Fruit fly (Drosophila melanogaster) whole organism, prepupa: Measurements from ENCODE around the gene CG46320.
A peak's percentile ranks its signal among the peaks of the same experiment; 100 is the strongest.

Experiments
- Blimp-1 ChIP-seq: fragments of 200-800 bp; sonication (Bioruptor generic); optimal IDR thresholded peaks from 3 replicates; lab custom pipeline; 2017; ENCODE audit warnings: missing biosample characterization, missing genetic modification characterization, mild to moderate bottlenecking, moderate library complexity, missing genetic modification reagents
- CG11294 ChIP-seq: fragments of 200-800 bp; sonication (Bioruptor generic); IDR thresholded peaks from 2 replicates; pipeline ENCODE4 v1.3.6; 2022; ENCODE audit warnings: missing biosample characterization, missing genetic modification characterization
- CG11902 ChIP-seq: fragments of 200-800 bp; sonication (Bioruptor generic); optimal IDR thresholded peaks from 3 replicates; lab custom pipeline; 2016; ENCODE audit warnings: missing biosample characterization, missing genetic modification characterization
- CG1621 ChIP-seq: fragments of 200-800 bp; sonication (Bioruptor generic); optimal IDR thresholded peaks from 3 replicates; lab custom pipeline; 2018; ENCODE audit warnings: missing biosample characterization, mild to moderate bottlenecking, missing genetic modification characterization
- CG16779 ChIP-seq: fragments of 200-800 bp; sonication (Bioruptor generic); optimal IDR thresholded peaks from 3 replicates; lab custom pipeline; 2017; ENCODE audit warnings: missing biosample characterization, mild to moderate bottlenecking, missing genetic modification characterization
- CG31627 ChIP-seq: fragments of 200-800 bp; sonication (Bioruptor generic); optimal IDR thresholded peaks from 3 replicates; lab custom pipeline; 2016; ENCODE audit warnings: missing biosample characterization, missing genetic modification characterization
- CG32006 ChIP-seq: fragments of 200-800 bp; sonication (Bioruptor generic); optimal IDR thresholded peaks from 3 replicates; lab custom pipeline; 2017; ENCODE audit warnings: missing biosample characterization, mild to moderate bottlenecking, missing genetic modification characterization
- CG34406 ChIP-seq: fragments of 200-800 bp; sonication (Bioruptor generic); optimal IDR thresholded peaks from 3 replicates; lab custom pipeline; 2016; ENCODE audit warnings: missing biosample characterization, missing genetic modification characterization
- CG3919 ChIP-seq: fragments of 200-800 bp; sonication (Bioruptor generic); optimal IDR thresholded peaks from 3 replicates; lab custom pipeline; 2016; ENCODE audit warnings: missing biosample characterization, missing genetic modification characterization
- CG6163 ChIP-seq: fragments of 200-800 bp; sonication (Bioruptor generic); IDR thresholded peaks from 3 replicates; pipeline ENCODE4 v1.3.6; 2022; ENCODE audit warnings: missing biosample characterization, missing genetic modification characterization
- CG6854 ChIP-seq: fragments of 200-800 bp; sonication (Bioruptor generic); optimal IDR thresholded peaks from 2 replicates; lab custom pipeline; 2017; ENCODE audit warnings: missing biosample characterization, mild to moderate bottlenecking, missing genetic modification characterization
- CG7368 ChIP-seq: fragments of 200-800 bp; sonication (Bioruptor generic); optimal IDR thresholded peaks from 3 replicates; lab custom pipeline; 2016; ENCODE audit warnings: missing biosample characterization, missing genetic modification characterization
- CG8319 ChIP-seq: fragments of 200-800 bp; sonication (Bioruptor generic); optimal IDR thresholded peaks from 3 replicates; lab custom pipeline; 2016; ENCODE audit warnings: missing biosample characterization, missing genetic modification characterization
- CG8632 ChIP-seq: fragments of 200-800 bp; sonication (Bioruptor generic); optimal IDR thresholded peaks from 3 replicates; lab custom pipeline; 2016; ENCODE audit warnings: missing biosample characterization, missing genetic modification characterization
- Eip75B ChIP-seq: fragments of 200-800 bp; sonication (Bioruptor generic); optimal IDR thresholded peaks from 3 replicates; lab custom pipeline; 2016; ENCODE audit warnings: missing biosample characterization, missing genetic modification characterization
- Ets21C ChIP-seq: fragments of 200-800 bp; sonication (Bioruptor generic); optimal IDR thresholded peaks from 3 replicates; lab custom pipeline; 2016; ENCODE audit warnings: missing biosample characterization, missing genetic modification characterization
- Ets96B ChIP-seq: fragments of 200-800 bp; optimal IDR thresholded peaks from 2 replicates; lab custom pipeline; 2019; ENCODE audit warnings: missing biosample characterization, mild to moderate bottlenecking, missing genetic modification characterization, moderate library complexity
- Hr39 ChIP-seq: fragments of 200-800 bp; sonication (Bioruptor generic); optimal IDR thresholded peaks from 2 replicates; lab custom pipeline; 2016; ENCODE audit warnings: missing biosample characterization, missing genetic modification characterization
- Hr4 ChIP-seq: fragments of 200-800 bp; sonication (Bioruptor generic); optimal IDR thresholded peaks from 3 replicates; lab custom pipeline; 2016; ENCODE audit warnings: missing biosample characterization, missing genetic modification characterization
- Lpt ChIP-seq: fragments of 200-800 bp; sonication (Bioruptor generic); optimal IDR thresholded peaks from 3 replicates; lab custom pipeline; 2016; ENCODE audit warnings: missing biosample characterization, missing genetic modification characterization
- Met ChIP-seq: fragments of 200-800 bp; sonication (Bioruptor generic); optimal IDR thresholded peaks from 3 replicates; lab custom pipeline; 2016; ENCODE audit warnings: missing biosample characterization, missing genetic modification characterization
- Sox102F ChIP-seq: fragments of 200-800 bp; sonication (Bioruptor generic); optimal IDR thresholded peaks from 2 replicates; lab custom pipeline; 2016; ENCODE audit warnings: missing biosample characterization, mild to moderate bottlenecking, missing genetic modification characterization
- Sox14 ChIP-seq: fragments of 200-800 bp; sonication (Bioruptor generic); optimal IDR thresholded peaks from 3 replicates; lab custom pipeline; 2016; ENCODE audit warnings: missing biosample characterization, missing genetic modification characterization
- achi ChIP-seq: fragments of 200-800 bp; sonication (Bioruptor generic); optimal IDR thresholded peaks from 3 replicates; lab custom pipeline; 2016; ENCODE audit warnings: missing biosample characterization, missing genetic modification characterization
- acj6 ChIP-seq: fragments of 200-800 bp; sonication (Bioruptor generic); optimal IDR thresholded peaks from 3 replicates; lab custom pipeline; 2016; ENCODE audit warnings: missing biosample characterization, missing genetic modification characterization
- cyc ChIP-seq: fragments of 200-800 bp; sonication (Bioruptor generic); optimal IDR thresholded peaks from 3 replicates; lab custom pipeline; 2016; ENCODE audit warnings: missing biosample characterization, missing genetic modification characterization
- esn ChIP-seq: fragments of 200-800 bp; sonication (Bioruptor generic); optimal IDR thresholded peaks from 2 replicates; lab custom pipeline; 2016; ENCODE audit warnings: missing biosample characterization, mild to moderate bottlenecking, missing genetic modification characterization, moderate library complexity
- fd59A ChIP-seq: fragments of 200-800 bp; sonication (Bioruptor generic); optimal IDR thresholded peaks from 2 replicates; lab custom pipeline; 2017; ENCODE audit warnings: missing biosample characterization, mild to moderate bottlenecking, missing genetic modification characterization, missing genetic modification reagents
- fkh ChIP-seq: fragments of 200-800 bp; sonication (Bioruptor generic); optimal IDR thresholded peaks from 3 replicates; lab custom pipeline; 2017; ENCODE audit warnings: missing biosample characterization, mild to moderate bottlenecking, missing genetic modification characterization, moderate library complexity
- lz ChIP-seq: fragments of 200-800 bp; sonication (Bioruptor generic); optimal IDR thresholded peaks from 3 replicates; lab custom pipeline; 2016; ENCODE audit warnings: missing biosample characterization, missing genetic modification characterization
- net ChIP-seq: fragments of 200-800 bp; sonication (Bioruptor generic); optimal IDR thresholded peaks from 3 replicates; lab custom pipeline; 2016; ENCODE audit warnings: missing biosample characterization, missing genetic modification characterization
- pdm3 ChIP-seq: fragments of 200-800 bp; sonication (Bioruptor generic); optimal IDR thresholded peaks from 3 replicates; lab custom pipeline; 2016; ENCODE audit warnings: missing biosample characterization, missing genetic modification characterization
- salr ChIP-seq, 2 experiments: fragments of 200-800 bp; sonication (Bioruptor generic); optimal IDR thresholded peaks; 3 replicates each; lab custom pipeline; 2016 to 2018; ENCODE audit warnings: missing biosample characterization in 2 of 2, missing genetic modification characterization in 2 of 2, mild to moderate bottlenecking in 1 of 2
- spab ChIP-seq: fragments of 200-800 bp; sonication (Bioruptor generic); optimal IDR thresholded peaks from 2 replicates; lab custom pipeline; 2017; ENCODE audit warnings: missing biosample characterization, mild to moderate bottlenecking, missing genetic modification characterization, missing genetic modification reagents
- ss ChIP-seq, 2 experiments: fragments of 200-800 bp; sonication (Bioruptor generic); optimal IDR thresholded peaks; 2 replicates in 1 of 2; 3 replicates in 1 of 2; lab custom pipeline; 2017 to 2018; ENCODE audit warnings: mild to moderate bottlenecking in 2 of 2, missing biosample characterization in 2 of 2, missing genetic modification characterization in 2 of 2, moderate library complexity in 1 of 2
- svp ChIP-seq: fragments of 200-800 bp; sonication (Bioruptor generic); peaks from one replicate; lab custom pipeline; 2016; ENCODE audit warnings: missing biosample characterization, missing genetic modification characterization
- vri ChIP-seq: fragments of 200-800 bp; sonication (Bioruptor generic); optimal IDR thresholded peaks from 3 replicates; lab custom pipeline; 2016; ENCODE audit warnings: missing biosample characterization, mild to moderate bottlenecking, missing genetic modification characterization

CG46320 gene

dm6 chr3L:5770817-5771425 is 107.0 kb downstream of the CG46320 start (continued):
- TF ChIP-seq CG16779 (tag; lab: Kevin White, UChicago) (no peak), spab (GFP tag; lab: Kevin White, UChicago) (no peak), salr (GFP tag; optimal IDR thresholded peaks at IDR 0.05; lab: Kevin White, UChicago) (peak in 1 of 2 experiments; percentile 74), achi (GFP tag; lab: Kevin White, UChicago) (peak; percentile 88), CG6854 (GFP tag; lab: Kevin White, UChicago) (peak; percentile 54), Lpt (GFP tag; lab: Kevin White, UChicago) (peak; percentile 67), lz (GFP tag; lab: Kevin White, UChicago) (peak; percentile 89), CG11902 (GFP tag; lab: Kevin White, UChicago) (peak; percentile 68), vri (GFP tag; lab: Kevin White, UChicago) (peak; percentile 72), CG7368 (GFP tag; lab: Kevin White, UChicago) (no peak), CG3919 (GFP tag; lab: Kevin White, UChicago) (peak; percentile 86), Hr4 (GFP tag; lab: Kevin White, UChicago) (no peak), Sox102F (GFP tag; lab: Kevin White, UChicago) (no peak), cyc (peak; percentile 86), acj6 (GFP tag; lab: Kevin White, UChicago) (peak; percentile 89), CG8319 (GFP tag; lab: Kevin White, UChicago) (peak; percentile 86), CG11294 (0 out of 2 replicates have a peak, but pooled peaks have one; percentile 21), CG8632 (peak; percentile 86), Ets21C (GFP tag; lab: Kevin White, UChicago) (no peak), fd59A (GFP tag; lab: Kevin White, UChicago) (peak; percentile 81), Eip75B (GFP tag; lab: Kevin White, UChicago) (no peak), Sox14 (peak; percentile 96), CG34406 (peak; percentile 80), CG31627 (GFP tag; lab: Kevin White, UChicago) (peak; percentile 88), Ets96B (tag; lab: Kevin White, UChicago) (peak; percentile 82), fkh (peak; percentile 47)
- TF ChIP-seq, all 60 proteins: peak for 38

dm6 chr3L:5774782-5775181 is 110.9 kb downstream of the CG46320 start:
- no peak for TF ChIP-seq fkh
- TF ChIP-seq pdm3 (GFP tag; lab: Kevin White, UChicago): no peak
- TF ChIP-seq esn (GFP tag; lab: Kevin White, UChicago): no peak
- peak; percentile 98 for TF ChIP-seq svp (GFP tag; lab: Kevin White, UChicago)
- no peak for TF ChIP-seq net (GFP tag; lab: Kevin White, UChicago)
- TF ChIP-seq CG32006 (GFP tag; lab: Kevin White, UChicago): no peak
- no peak for TF ChIP-seq ss (GFP tag; optimal IDR thresholded peaks at IDR 0.05; lab: Kevin White, UChicago)
- no peak for TF ChIP-seq Hr39 (GFP tag; lab: Kevin White, UChicago)

- TF ChIP-seq Met (GFP tag; lab: Kevin White, UChicago): no peak
- no peak for TF ChIP-seq Hr39 (GFP tag; lab: Kevin White, UChicago)
- TF ChIP-seq CG6163 (GFP tag; lab: Robert Waterston, UW): no peak
- no peak for TF ChIP-seq CG8632
- TF ChIP-seq CG8319 (GFP tag; lab: Kevin White, UChicago): no peak
- no peak for TF ChIP-seq ss (GFP tag; optimal IDR thresholded peaks at IDR 0.05; lab: Kevin White, UChicago)
- TF ChIP-seq CG1621 (tag; lab: Kevin White, UChicago): no peak
- TF ChIP-seq acj6 (GFP tag; lab: Kevin White, UChicago): no peak
- TF ChIP-seq Blimp-1 (GFP tag; lab: Kevin White, UChicago): no peak
- no peak for TF ChIP-seq Eip75B (GFP tag; lab: Kevin White, UChicago)
Measured at dm6 chr3L:5777114-5777513, 113.2 kb downstream of the CG46320 start, which contains the start of gene vito. Gene vito, minus strand, starts transcription at chr3L:5777333.
